Worm (Caenorhabditis elegans) whole organism, young adult: ENCODE measurements around the gene col-123.
A peak's percentile ranks its signal among the peaks of the same experiment; 100 is the strongest.

Experiments used
- B0035.1 ChIP-seq: sonication (generic microtip); optimal IDR thresholded peaks from 2 replicates; lab custom pipeline; 2016; ENCODE audit warnings: missing genetic modification characterization, mild to moderate bottlenecking, missing compliant biosample characterization, missing genotype, missing genetic modification reagents
- B0261.1 ChIP-seq: sonication (generic microtip); optimal IDR thresholded peaks from 2 replicates; lab custom pipeline; 2016; ENCODE audit warnings: mild to moderate bottlenecking, missing genetic modification characterization, moderate library complexity, missing compliant biosample characterization
- C06A6.2 ChIP-seq: fragments of 200-800 bp; sonication (Bioruptor generic); conservative IDR thresholded peaks from 2 replicates; pipeline ENCODE4 v1.3.6; 2022; ENCODE audit warnings: missing genetic modification characterization, missing compliant biosample characterization
- C17E4.6 ChIP-seq: fragments of 200-800 bp; sonication (Bioruptor generic); IDR thresholded peaks from 2 replicates; pipeline ENCODE4 v1.3.6; 2022; ENCODE audit warnings: missing genetic modification reagents, missing genetic modification characterization, missing compliant biosample characterization
- D2030.7 ChIP-seq: fragments of 200-800 bp; sonication (Bioruptor generic); IDR thresholded peaks from 2 replicates; pipeline ENCODE4 v1.3.6; 2022; ENCODE audit warnings: missing genetic modification reagents, missing genetic modification characterization, missing compliant biosample characterization
- F10E7.11 ChIP-seq: sonication (generic microtip); optimal IDR thresholded peaks from 2 replicates; lab custom pipeline; 2017; ENCODE audit warnings: mild to moderate bottlenecking, missing genetic modification characterization, moderate library complexity, missing compliant biosample characterization
- F22D6.2 ChIP-seq: sonication (generic microtip); optimal IDR thresholded peaks from 2 replicates; lab custom pipeline; 2016; ENCODE audit warnings: mild to moderate bottlenecking, missing genetic modification characterization, missing compliant biosample characterization
- F39B2.1 ChIP-seq: fragments of 200-800 bp; sonication (Bioruptor generic); IDR thresholded peaks from 2 replicates; pipeline ENCODE4 v1.3.6; 2022; ENCODE audit warnings: missing genetic modification reagents, missing genetic modification characterization, missing compliant biosample characterization
- F55B11.4 ChIP-seq: sonication (generic microtip); optimal IDR thresholded peaks from 2 replicates; lab custom pipeline; 2016; ENCODE audit warnings: missing compliant biosample characterization, missing genetic modification characterization, borderline replicate concordance; ENCODE audit not compliant: insufficient read depth
- K11D2.4 ChIP-seq: fragments of 200-800 bp; sonication (Bioruptor generic); IDR thresholded peaks from 2 replicates; pipeline ENCODE4 v1.3.6; 2022; ENCODE audit warnings: missing genetic modification reagents, missing genetic modification characterization, missing compliant biosample characterization
- K12H6.12 ChIP-seq: fragments of 200-800 bp; sonication (Bioruptor generic); optimal IDR thresholded peaks from 2 replicates; lab custom pipeline; 2018; ENCODE audit warnings: mild to moderate bottlenecking, missing genetic modification characterization, missing compliant biosample characterization
- T07F8.4 ChIP-seq: sonication (generic microtip); optimal IDR thresholded peaks from 2 replicates; lab custom pipeline; 2016; ENCODE audit warnings: mild to moderate bottlenecking, missing genetic modification characterization, moderate library complexity, missing compliant biosample characterization
- T26A5.8 ChIP-seq: sonication (generic microtip); optimal IDR thresholded peaks from 2 replicates; lab custom pipeline; 2016; ENCODE audit warnings: missing genetic modification characterization, missing compliant biosample characterization
- Y56A3A.18 ChIP-seq: fragments of 200-800 bp; sonication (Bioruptor generic); IDR thresholded peaks from 2 replicates; pipeline ENCODE4 v1.3.6; 2022; ENCODE audit warnings: missing genetic modification reagents, missing genetic modification characterization, missing compliant biosample characterization
- Y67H2A.10 ChIP-seq: fragments of 200-800 bp; sonication (Bioruptor generic); conservative IDR thresholded peaks from 2 replicates; pipeline ENCODE4 v1.3.6; 2022; ENCODE audit warnings: missing genetic modification reagents, missing genetic modification characterization, missing compliant biosample characterization
- ZK185.1 ChIP-seq: sonication (generic microtip); optimal IDR thresholded peaks from 2 replicates; lab custom pipeline; 2016; ENCODE audit warnings: mild to moderate bottlenecking, missing genetic modification characterization, missing compliant biosample characterization; ENCODE audit not compliant: poor library complexity, severe bottlenecking
- akir-1 ChIP-seq: fragments of 200-800 bp; sonication (Bioruptor generic); optimal IDR thresholded peaks from 2 replicates; lab custom pipeline; 2018; ENCODE audit warnings: mild to moderate bottlenecking, missing genetic modification characterization, moderate library complexity, missing compliant biosample characterization
- attf-3 ChIP-seq: fragments of 200-800 bp; sonication (Bioruptor generic); conservative IDR thresholded peaks from 2 replicates; pipeline ENCODE4 v1.3.6; 2022; ENCODE audit warnings: missing genetic modification reagents, missing genetic modification characterization, missing compliant biosample characterization
- attf-6 ChIP-seq: fragments of 200-800 bp; sonication (Bioruptor generic); IDR thresholded peaks from 2 replicates; pipeline ENCODE4 v1.3.6; 2022; ENCODE audit warnings: missing genetic modification reagents, missing genetic modification characterization, missing compliant biosample characterization
- bed-2 ChIP-seq: fragments of 200-800 bp; sonication (Bioruptor generic); IDR thresholded peaks from 2 replicates; pipeline ENCODE4 v1.3.6; 2022; ENCODE audit warnings: missing genetic modification reagents, missing genetic modification characterization, missing compliant biosample characterization
- ccch-3 ChIP-seq: fragments of 200-800 bp; sonication (Bioruptor generic); optimal IDR thresholded peaks from 2 replicates; lab custom pipeline; 2018; ENCODE audit warnings: mild to moderate bottlenecking, missing genetic modification characterization, missing compliant biosample characterization
- cebp-1 ChIP-seq, 2 experiments: fragments of 200-800 bp in 1 of 2; sonication (Bioruptor generic) in 1 of 2; sonication (generic microtip) in 1 of 2; IDR thresholded peaks in 1 of 2; optimal IDR thresholded peaks in 1 of 2; 2 replicates each; pipeline versions ENCODE4 v1.3.6 to Lab custom; 2017 to 2022; ENCODE audit warnings: missing compliant biosample characterization in 2 of 2, missing genetic modification characterization in 2 of 2, mild to moderate bottlenecking in 1 of 2, missing genetic modification reagents in 1 of 2, moderate library complexity in 1 of 2
- cebp-2 ChIP-seq: fragments of 200-800 bp; sonication (Bioruptor generic); IDR thresholded peaks from 2 replicates; pipeline ENCODE4 v1.3.6; 2022; ENCODE audit warnings: missing genetic modification characterization, missing compliant biosample characterization
- chd-7 ChIP-seq: sonication (generic microtip); optimal IDR thresholded peaks from 2 replicates; lab custom pipeline; 2016; ENCODE audit warnings: mild to moderate bottlenecking, missing genetic modification characterization, moderate library complexity, missing compliant biosample characterization
- die-1 ChIP-seq: sonication (generic microtip); optimal IDR thresholded peaks from 2 replicates; lab custom pipeline; 2016; ENCODE audit warnings: missing genotype, mild to moderate bottlenecking, missing genetic modification characterization, missing compliant biosample characterization
- dpl-1 ChIP-seq: fragments of 150-350 bp; optimal IDR thresholded peaks from 2 replicates; lab custom pipeline; 2014; ENCODE audit warnings: missing biosample characterization, missing genetic modification reagents, missing genetic modification characterization
- efl-1 ChIP-seq: fragments of 150-350 bp; optimal IDR thresholded peaks from 2 replicates; lab custom pipeline; 2014; ENCODE audit warnings: missing biosample characterization, missing genetic modification reagents, missing genetic modification characterization
- gei-17 ChIP-seq: fragments of 200-800 bp; sonication (Bioruptor generic); optimal IDR thresholded peaks from 2 replicates; lab custom pipeline; 2018; ENCODE audit warnings: mild to moderate bottlenecking, missing genetic modification characterization, missing compliant biosample characterization
- him-1 ChIP-seq: sonication (generic microtip); optimal IDR thresholded peaks from 2 replicates; lab custom pipeline; 2016; ENCODE audit warnings: missing genotype, missing genetic modification reagents, missing genetic modification characterization, missing compliant biosample characterization
- hmg-20 ChIP-seq: fragments of 200-800 bp; sonication (Bioruptor generic); IDR thresholded peaks from 2 replicates; pipeline ENCODE4 v1.3.6; 2022; ENCODE audit warnings: missing genetic modification reagents, missing genetic modification characterization, missing compliant biosample characterization
- hsf-1 ChIP-seq: fragments of 200-800 bp; sonication (Bioruptor generic); IDR thresholded peaks from 2 replicates; pipeline ENCODE4 v1.3.6; 2022; ENCODE audit warnings: missing genetic modification reagents, missing genetic modification characterization, missing compliant biosample characterization
- let-526 ChIP-seq: fragments of 200-800 bp; sonication (Bioruptor generic); IDR thresholded peaks from 2 replicates; pipeline ENCODE4 v1.3.6; 2022; ENCODE audit warnings: missing genetic modification reagents, missing genetic modification characterization, missing compliant biosample characterization
- let-607 ChIP-seq, 2 experiments: fragments of 200-800 bp in 1 of 2; sonication (Bioruptor generic) in 1 of 2; sonication (generic microtip) in 1 of 2; optimal IDR thresholded peaks; 2 replicates each; lab custom pipeline; 2016 to 2018; ENCODE audit warnings: mild to moderate bottlenecking in 2 of 2, missing compliant biosample characterization in 2 of 2, missing genetic modification characterization in 2 of 2, moderate library complexity in 2 of 2, missing genotype in 1 of 2
- lin-40 ChIP-seq: sonication (generic microtip); optimal IDR thresholded peaks from 2 replicates; lab custom pipeline; 2016; ENCODE audit warnings: missing genetic modification characterization, mild to moderate bottlenecking, missing compliant biosample characterization, missing genotype, missing genetic modification reagents
- madf-3 ChIP-seq: fragments of 200-800 bp; sonication (Bioruptor generic); IDR thresholded peaks from 2 replicates; pipeline ENCODE4 v1.3.6; 2022; ENCODE audit warnings: missing genetic modification reagents, missing genetic modification characterization, missing compliant biosample characterization
- madf-6 ChIP-seq: fragments of 200-800 bp; sonication (Bioruptor generic); IDR thresholded peaks from 2 replicates; pipeline ENCODE4 v1.3.6; 2022; ENCODE audit warnings: missing genetic modification reagents, missing genetic modification characterization, missing compliant biosample characterization
- nhr-179 ChIP-seq: sonication (generic microtip); optimal IDR thresholded peaks from 2 replicates; lab custom pipeline; 2016; ENCODE audit warnings: mild to moderate bottlenecking, missing genetic modification characterization, missing compliant biosample characterization
- nhr-80 ChIP-seq: sonication (generic microtip); optimal IDR thresholded peaks from 2 replicates; lab custom pipeline; 2016; ENCODE audit warnings: missing genetic modification characterization, missing compliant biosample characterization
- pha-4 ChIP-seq: fragments of 150-350 bp; sonication (generic microtip); optimal IDR thresholded peaks from 2 replicates; lab custom pipeline; 2014; ENCODE audit warnings: missing biosample characterization, missing genetic modification reagents, missing genetic modification characterization
- rcor-1 ChIP-seq: fragments of 200-800 bp; sonication (Bioruptor generic); IDR thresholded peaks from 2 replicates; pipeline ENCODE4 v1.3.6; 2022; ENCODE audit warnings: missing genetic modification reagents, missing genetic modification characterization, missing compliant biosample characterization
- rpc-1 ChIP-seq, 2 experiments: fragments of 150-350 bp in 1 of 2; sonication (generic microtip) in 1 of 2; optimal IDR thresholded peaks; 2 replicates each; lab custom pipeline; 2014 to 2018; ENCODE audit warnings: missing biosample characterization in 1 of 2, missing genetic modification characterization in 1 of 2, missing genetic modification reagents in 1 of 2, missing genotype in 1 of 2
- sea-2 ChIP-seq: fragments of 200-800 bp; sonication (Bioruptor generic); IDR thresholded peaks from 2 replicates; pipeline ENCODE4 v1.3.6; 2022; ENCODE audit warnings: missing genetic modification characterization, missing compliant biosample characterization
- snpc-1.3 ChIP-seq: sonication (generic microtip); optimal IDR thresholded peaks from 2 replicates; lab custom pipeline; 2017; ENCODE audit warnings: missing genetic modification characterization, mild to moderate bottlenecking, missing compliant biosample characterization, antibody characterized with exemption, moderate library complexity, missing genotype, missing genetic modification reagents; ENCODE audit not compliant: insufficient read depth
- snpc-4 ChIP-seq, 5 experiments: fragments of 150-350 bp in 1 of 5; sonication (generic microtip) in 4 of 5; optimal IDR thresholded peaks; 2 replicates each; lab custom pipeline; 2014 to 2018; ENCODE audit warnings: missing genetic modification characterization in 5 of 5, missing biosample characterization in 3 of 5, antibody characterized with exemption in 2 of 5, mild to moderate bottlenecking in 2 of 5, missing compliant biosample characterization in 2 of 5, missing genotype in 2 of 5, moderate library complexity in 2 of 5, missing genetic modification reagents in 1 of 5
- tbp1 ChIP-seq: fragments of 200-800 bp; sonication (Bioruptor generic); optimal IDR thresholded peaks from 2 replicates; lab custom pipeline; 2018; ENCODE audit warnings: mild to moderate bottlenecking, missing genetic modification characterization, missing compliant biosample characterization
- ztf-18 ChIP-seq: sonication (generic microtip); optimal IDR thresholded peaks from 2 replicates; lab custom pipeline; 2016; ENCODE audit warnings: missing genotype, mild to moderate bottlenecking, missing genetic modification characterization, missing compliant biosample characterization
- ztf-25 ChIP-seq: fragments of 200-800 bp; sonication (Bioruptor generic); IDR thresholded peaks from 2 replicates; pipeline ENCODE4 v1.3.6; 2022; ENCODE audit warnings: missing genetic modification reagents, missing genetic modification characterization, missing compliant biosample characterization

Gene col-123

DNA sequence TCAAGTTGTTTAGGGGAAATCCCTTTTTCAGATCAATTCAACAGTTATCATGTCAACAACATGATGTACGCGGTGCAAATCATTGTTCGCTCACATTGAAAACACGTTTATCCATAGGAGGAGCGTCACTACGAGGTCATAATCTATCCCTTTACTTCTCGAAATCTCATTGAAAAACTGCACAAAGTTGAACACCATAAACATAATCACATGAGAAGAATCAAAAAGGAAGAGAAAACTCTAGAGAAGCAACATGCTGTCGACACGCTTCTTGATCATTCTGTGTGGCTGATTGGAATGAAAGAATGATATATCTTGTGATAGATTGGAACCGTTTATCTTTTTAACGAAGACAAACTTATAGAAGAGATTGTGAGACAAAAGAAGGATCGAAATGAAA is 46.2 kb downstream of the col-123 start (continued):
- TF ChIP-seq tbp1 (peak; percentile 3), him-1 (tag; lab: Kevin White, UChicago) (no peak), bed-2 (GFP tag; lab: Robert Waterston, UW) (no peak), attf-3 (GFP tag; lab: Robert Waterston, UW) (no peak), ztf-18 (tag; lab: Kevin White, UChicago) (no peak), let-607 (tag; optimal IDR thresholded peaks at IDR 0.05; lab: Kevin White, UChicago) (peak in 1 of 2 experiments; percentile 8), T26A5.8 (tag; lab: Kevin White, UChicago) (no peak), F55B11.4 (tag; lab: Kevin White, UChicago) (no peak), C06A6.2 (GFP tag; lab: Robert Waterston, UW) (0 out of 2 replicates have a peak, but pooled peaks have one; percentile 19), B0035.1 (no peak), gei-17 (no peak), hsf-1 (GFP tag; lab: Robert Waterston, UW) (peak; percentile 76), rcor-1 (GFP tag; lab: Robert Waterston, UW) (no peak), snpc-4 (GFP tag; optimal IDR thresholded peaks at IDR 0.05; lab: Kevin White, UChicago) (no peak), snpc-4 (tag; optimal IDR thresholded peaks at IDR 0.05; lab: Kevin White, UChicago) (no peak), ztf-25 (GFP tag; lab: Robert Waterston, UW) (no peak), pha-4 (tag; lab: Kevin White, UChicago) (no peak), K12H6.12 (tag; lab: Kevin White, UChicago) (no peak), nhr-179 (tag; lab: Kevin White, UChicago) (no peak), rpc-1 (optimal IDR thresholded peaks at IDR 0.05; lab: Kevin White, UChicago) (no peak), rpc-1 (tag; optimal IDR thresholded peaks at IDR 0.05; lab: Kevin White, UChicago) (no peak), B0261.1 (tag; lab: Kevin White, UChicago) (no peak), D2030.7 (no peak), nhr-80 (tag; lab: Kevin White, UChicago) (peak; percentile 3), F22D6.2 (tag; lab: Kevin White, UChicago) (peak; percentile 70), ccch-3 (GFP tag; lab: Kevin White, UChicago) (no peak), dpl-1 (GFP tag; lab: Kevin White, UChicago) (no peak), Y67H2A.10 (GFP tag; lab: Robert Waterston, UW) (no peak), cebp-1 (GFP tag; IDR thresholded peaks at IDR 0.05; lab: Robert Waterston, UW) (no peak), cebp-1 (tag; optimal IDR thresholded peaks at IDR 0.05; lab: Kevin White, UChicago) (peak; percentile 27), ZK185.1 (no peak), die-1 (tag; lab: Kevin White, UChicago) (peak; percentile 55), madf-6 (GFP tag; lab: Robert Waterston, UW) (no peak), K11D2.4 (GFP tag; lab: Robert Waterston, UW) (peak; percentile 75; the same call in 1 of the 2 replicates), sea-2 (GFP tag; lab: Robert Waterston, UW) (no peak), F10E7.11 (no peak), akir-1 (GFP tag; lab: Kevin White, UChicago) (no peak), T07F8.4 (tag; lab: Kevin White, UChicago) (no peak), snpc-1.3 (tag; lab: Kevin White, UChicago) (no peak), hmg-20 (GFP tag; lab: Robert Waterston, UW) (no peak), chd-7 (tag; lab: Kevin White, UChicago) (peak; percentile 26), attf-6 (GFP tag; lab: Robert Waterston, UW) (no peak), cebp-2 (GFP tag; lab: Robert Waterston, UW) (no peak), efl-1 (GFP tag; lab: Kevin White, UChicago) (no peak), C17E4.6 (GFP tag; lab: Robert Waterston, UW) (no peak), Y56A3A.18 (GFP tag; lab: Robert Waterston, UW) (no peak), lin-40 (peak; percentile 84), F39B2.1 (no peak), madf-3 (GFP tag; lab: Robert Waterston, UW) (no peak), let-526 (GFP tag; lab: Robert Waterston, UW) (no peak)
